Fruit fly (Drosophila melanogaster): ENCODE results near the gene CG7384.

CG7384 gene

dm6 chr2L:10474268-10474678, 36.0 kb downstream of the CG7384 start, which contains the start of gene RluA-1 (continued):
- TF ChIP-seq peb (GFP tag; IDR thresholded peaks at IDR 0.05): peak; percentile 99
- TF ChIP-seq Poxn (GFP tag; IDR thresholded peaks at IDR 0.05): peak; percentile 92
- peak; percentile 100 for TF ChIP-seq oc (tag; optimal IDR thresholded peaks at IDR 0.05)
- TF ChIP-seq HHEX (GFP tag; optimal IDR thresholded peaks at IDR 0.05): peak; percentile 99
- peak; percentile 96 for TF ChIP-seq Usf (GFP tag; optimal IDR thresholded peaks at IDR 0.05)
- peak; percentile 92 for TF ChIP-seq exex (tag; optimal IDR thresholded peaks at IDR 0.05)
- peak; percentile 98 for TF ChIP-seq Mad (GFP tag; optimal IDR thresholded peaks at IDR 0.05)
- peak; percentile 99 for TF ChIP-seq Fer3 (tag; optimal IDR thresholded peaks at IDR 0.05)
- TF ChIP-seq CG30403 (GFP tag; optimal IDR thresholded peaks at IDR 0.05): peak; percentile 99
- TF ChIP-seq h (optimal IDR thresholded peaks at IDR 0.05): no peak
- TF ChIP-seq CG11560 (tag; IDR thresholded peaks at IDR 0.05): peak; percentile 92
- peak; percentile 100 for TF ChIP-seq ara (GFP tag; IDR thresholded peaks at IDR 0.05)

- no peak for TF ChIP-seq Hsf (GFP tag; optimal IDR thresholded peaks at IDR 0.05)
- peak; percentile 8 for TF ChIP-seq gem (tag; optimal IDR thresholded peaks at IDR 0.05)
- no peak for TF ChIP-seq danr (GFP tag; IDR thresholded peaks at IDR 0.05)
- TF ChIP-seq CG3847 (GFP tag; IDR thresholded peaks at IDR 0.05): no peak
- TF ChIP-seq CG10267 (tag; optimal IDR thresholded peaks at IDR 0.05): no peak
- no peak for TF ChIP-seq trem (tag; optimal IDR thresholded peaks at IDR 0.05)
- no peak for TF ChIP-seq CG17385 (GFP tag; optimal IDR thresholded peaks at IDR 0.05)
- TF ChIP-seq bowl (GFP tag; IDR thresholded peaks at IDR 0.05): no peak
- no peak for TF ChIP-seq Sox102F (GFP tag; optimal IDR thresholded peaks at IDR 0.05)
- no peak for TF ChIP-seq CG10147 (GFP tag; optimal IDR thresholded peaks at IDR 0.05)
- no peak for TF ChIP-seq stc (GFP tag; IDR thresholded peaks at IDR 0.05)
- TF ChIP-seq Bgb (GFP tag; IDR thresholded peaks at IDR 0.05; ENCODE audit: partially characterized antibody): no peak
- no peak for TF ChIP-seq stwl (tag; optimal IDR thresholded peaks at IDR 0.05)
- TF ChIP-seq wek (GFP tag; optimal IDR thresholded peaks at IDR 0.05): peak; percentile 36
- TF ChIP-seq CG14014 (GFP tag; IDR thresholded peaks at IDR 0.05): peak; percentile 11; the same call in 1 of the 2 replicates
- TF ChIP-seq CG1024 (GFP tag; IDR thresholded peaks at IDR 0.05): no peak
- TF ChIP-seq chm (GFP tag; IDR thresholded peaks at IDR 0.05): no peak
- no peak for TF ChIP-seq CG6854 (GFP tag; optimal IDR thresholded peaks at IDR 0.05)
- TF ChIP-seq CG5180 (GFP tag; optimal IDR thresholded peaks at IDR 0.05): peak; percentile 22
- no peak for TF ChIP-seq CG12769 (tag; optimal IDR thresholded peaks at IDR 0.05)
- no peak for TF ChIP-seq Hr51 (GFP tag; optimal IDR thresholded peaks at IDR 0.05)
- no peak for TF ChIP-seq dati (GFP tag; IDR thresholded peaks at IDR 0.05)
- TF ChIP-seq dmrt99B (tag; optimal IDR thresholded peaks at IDR 0.05): peak; percentile 18
- no peak for TF ChIP-seq amos (GFP tag; IDR thresholded peaks at IDR 0.05; ENCODE audit: partially characterized antibody)
- no peak for TF ChIP-seq emc (GFP tag; optimal IDR thresholded peaks at IDR 0.05)
- peak; percentile 11 for TF ChIP-seq CG15269 (tag; optimal IDR thresholded peaks at IDR 0.05)
- no peak for TF ChIP-seq croc (GFP tag; conservative IDR thresholded peaks at IDR 0.05)
- TF ChIP-seq CG6689 (GFP tag; IDR thresholded peaks at IDR 0.05): no peak
- no peak for TF ChIP-seq ttk (GFP tag; IDR thresholded peaks at IDR 0.05)
- no peak for TF ChIP-seq dm (GFP tag; optimal IDR thresholded peaks at IDR 0.05)
- TF ChIP-seq en (GFP tag; optimal IDR thresholded peaks at IDR 0.05): no peak
- TF ChIP-seq Hmr (GFP tag; optimal IDR thresholded peaks at IDR 0.05): peak; percentile 26
- TF ChIP-seq grn (GFP tag; optimal IDR thresholded peaks at IDR 0.05): no peak
- TF ChIP-seq BtbVII (GFP tag; optimal IDR thresholded peaks at IDR 0.05): no peak
- no peak for TF ChIP-seq luna (GFP tag; optimal IDR thresholded peaks at IDR 0.05)
- TF ChIP-seq gfzf (GFP tag; optimal IDR thresholded peaks at IDR 0.05): no peak
- no peak for TF ChIP-seq tll (GFP tag; optimal IDR thresholded peaks at IDR 0.05)
- no peak for TF ChIP-seq Oaz (GFP tag; IDR thresholded peaks at IDR 0.05)
- peak; percentile 19; the same call in 1 of the 2 replicates for TF ChIP-seq Rfx (GFP tag; IDR thresholded peaks at IDR 0.05)
Observed at dm6 chr2L:10472257-10472656, 38.0 kb downstream of the CG7384 start.
